Worm (Caenorhabditis elegans) whole organism, L2 larva: Measurements from ENCODE around the gene sna-2.

Experiments used
- C34F6.9 ChIP-seq: fragments of 150-350 bp; optimal IDR thresholded peaks from 2 replicates; lab custom pipeline; 2014; ENCODE audit warnings: missing biosample characterization, missing genetic modification characterization
- F13H6.1 ChIP-seq: sonication (generic microtip); optimal IDR thresholded peaks from 2 replicates; lab custom pipeline; 2016; ENCODE audit warnings: missing genetic modification characterization, missing compliant biosample characterization
- R02D3.7 ChIP-seq: fragments of 150-350 bp; optimal IDR thresholded peaks from 2 replicates; lab custom pipeline; 2014; ENCODE audit warnings: missing biosample characterization, missing genetic modification characterization
- ZK546.5 ChIP-seq: sonication (generic microtip); optimal IDR thresholded peaks from 2 replicates; lab custom pipeline; 2017; ENCODE audit warnings: missing biosample characterization, missing genetic modification characterization
- alr-1 ChIP-seq: fragments of 150-350 bp; optimal IDR thresholded peaks from 2 replicates; lab custom pipeline; 2014; ENCODE audit warnings: missing biosample characterization, missing genetic modification characterization
- aly-2 ChIP-seq: fragments of 150-350 bp; optimal IDR thresholded peaks from 2 replicates; lab custom pipeline; 2014; ENCODE audit warnings: missing biosample characterization, missing genetic modification characterization
- ama-1 ChIP-seq: fragments of 150-350 bp; optimal IDR thresholded peaks from 2 replicates; lab custom pipeline; 2018; ENCODE audit warnings: inconsistent platforms
- ceh-16 ChIP-seq: fragments of 150-350 bp; optimal IDR thresholded peaks from 2 replicates; lab custom pipeline; 2014; ENCODE audit warnings: missing biosample characterization, missing genetic modification characterization
- ceh-82 ChIP-seq: fragments of 150-350 bp; optimal IDR thresholded peaks from 2 replicates; lab custom pipeline; 2014; ENCODE audit warnings: missing biosample characterization, missing genetic modification characterization
- crh-2 ChIP-seq: sonication (generic microtip); optimal IDR thresholded peaks from 2 replicates; lab custom pipeline; 2017; ENCODE audit warnings: missing biosample characterization, missing genetic modification characterization
- egl-27 ChIP-seq: sonication (generic microtip); optimal IDR thresholded peaks from 3 replicates; lab custom pipeline; 2017; ENCODE audit warnings: missing biosample characterization, missing genetic modification reagents, missing genetic modification characterization
- elt-1 ChIP-seq: fragments of 150-350 bp; optimal IDR thresholded peaks from 2 replicates; lab custom pipeline; 2014; ENCODE audit warnings: missing biosample characterization, missing genetic modification characterization
- elt-3 ChIP-seq: sonication (generic microtip); optimal IDR thresholded peaks from 2 replicates; lab custom pipeline; 2017; ENCODE audit warnings: missing biosample characterization, missing genetic modification characterization
- gmeb-1 ChIP-seq: fragments of 150-350 bp; optimal IDR thresholded peaks from 2 replicates; lab custom pipeline; 2014; ENCODE audit warnings: missing biosample characterization, missing genetic modification characterization
- lin-13 ChIP-seq: fragments of 150-350 bp; optimal IDR thresholded peaks from 2 replicates; lab custom pipeline; 2014; ENCODE audit warnings: missing biosample characterization, missing genetic modification reagents, missing genetic modification characterization
- lin-39 ChIP-seq: fragments of 150-350 bp; optimal IDR thresholded peaks from 2 replicates; lab custom pipeline; 2014; ENCODE audit warnings: missing biosample characterization, missing genetic modification reagents, missing genetic modification characterization
- lsy-2 ChIP-seq, 2 experiments: fragments of 150-350 bp in 1 of 2; sonication (generic microtip) in 1 of 2; optimal IDR thresholded peaks; 2 replicates each; lab custom pipeline; 2014 to 2017; ENCODE audit warnings: missing biosample characterization in 2 of 2, missing genetic modification characterization in 2 of 2
- mab-5 ChIP-seq: fragments of 150-350 bp; optimal IDR thresholded peaks from 2 replicates; lab custom pipeline; 2014; ENCODE audit warnings: missing biosample characterization, missing genetic modification characterization
- mbf-1 ChIP-seq: sonication (generic microtip); optimal IDR thresholded peaks from 2 replicates; lab custom pipeline; 2017; ENCODE audit warnings: missing biosample characterization, missing genetic modification characterization
- mdl-1 ChIP-seq, 2 experiments: fragments of 150-350 bp in 1 of 2; sonication (generic microtip) in 1 of 2; optimal IDR thresholded peaks; 2 replicates each; lab custom pipeline; 2017; ENCODE audit warnings: missing biosample characterization in 2 of 2, missing genetic modification characterization in 2 of 2
- nhr-10 ChIP-seq: sonication (generic microtip); optimal IDR thresholded peaks from 2 replicates; lab custom pipeline; 2017; ENCODE audit warnings: missing biosample characterization, missing genetic modification characterization
- nhr-11 ChIP-seq: fragments of 150-350 bp; optimal IDR thresholded peaks from 2 replicates; lab custom pipeline; 2014; ENCODE audit warnings: missing biosample characterization, missing genetic modification characterization
- nhr-12 ChIP-seq: fragments of 150-350 bp; optimal IDR thresholded peaks from 2 replicates; lab custom pipeline; 2014; ENCODE audit warnings: missing biosample characterization, missing genetic modification characterization
- nhr-21 ChIP-seq: fragments of 150-350 bp; optimal IDR thresholded peaks from 2 replicates; lab custom pipeline; 2014; ENCODE audit warnings: missing biosample characterization, missing genetic modification characterization
- nhr-23 ChIP-seq: fragments of 150-350 bp; optimal IDR thresholded peaks from 2 replicates; lab custom pipeline; 2014; ENCODE audit warnings: missing biosample characterization, missing genetic modification reagents, missing genetic modification characterization
- nhr-237 ChIP-seq: fragments of 150-350 bp; optimal IDR thresholded peaks from 2 replicates; lab custom pipeline; 2014; ENCODE audit warnings: missing biosample characterization, missing genetic modification characterization
- nhr-6 ChIP-seq: fragments of 150-350 bp; optimal IDR thresholded peaks from 2 replicates; lab custom pipeline; 2014; ENCODE audit warnings: missing biosample characterization, missing genetic modification characterization
- nhr-77 ChIP-seq: fragments of 150-350 bp; optimal IDR thresholded peaks from 2 replicates; lab custom pipeline; 2014; ENCODE audit warnings: missing biosample characterization, missing genetic modification characterization
- peb-1 ChIP-seq: fragments of 150-350 bp; optimal IDR thresholded peaks from 2 replicates; lab custom pipeline; 2014; ENCODE audit warnings: missing biosample characterization, missing genetic modification characterization
- sem-4 ChIP-seq: fragments of 150-350 bp; optimal IDR thresholded peaks from 2 replicates; lab custom pipeline; 2014; ENCODE audit warnings: missing biosample characterization, missing genetic modification reagents, missing genetic modification characterization
- skn-1 ChIP-seq: sonication (generic microtip); optimal IDR thresholded peaks from 2 replicates; lab custom pipeline; 2017; ENCODE audit warnings: missing biosample characterization, missing genetic modification characterization
- sma-3 ChIP-seq: sonication (generic microtip); optimal IDR thresholded peaks from 2 replicates; lab custom pipeline; 2016; ENCODE audit warnings: missing genetic modification reagents, missing genetic modification characterization, missing compliant biosample characterization
- sma-9 ChIP-seq, 2 experiments: fragments of 150-350 bp in 1 of 2; sonication (generic microtip) in 1 of 2; optimal IDR thresholded peaks; 2 replicates each; lab custom pipeline; 2014 to 2016; ENCODE audit warnings: missing genetic modification characterization in 2 of 2, mild to moderate bottlenecking in 1 of 2, missing biosample characterization in 1 of 2, missing compliant biosample characterization in 1 of 2, missing genetic modification reagents in 1 of 2, moderate library complexity in 1 of 2
- unc-39 ChIP-seq: fragments of 150-350 bp; optimal IDR thresholded peaks from 2 replicates; lab custom pipeline; 2014; ENCODE audit warnings: missing biosample characterization, missing genetic modification characterization
- unc-55 ChIP-seq: fragments of 150-350 bp; sonication (generic microtip); optimal IDR thresholded peaks from 3 replicates; lab custom pipeline; 2014; ENCODE audit warnings: missing biosample characterization, missing genetic modification reagents, missing genetic modification characterization
- unc-62 ChIP-seq: fragments of 150-350 bp; optimal IDR thresholded peaks from 2 replicates; lab custom pipeline; 2014; ENCODE audit warnings: missing biosample characterization, missing genetic modification reagents, missing genetic modification characterization
- ztf-1 ChIP-seq: fragments of 200-800 bp; sonication (Bioruptor generic); conservative IDR thresholded peaks from 2 replicates; pipeline ENCODE4 v1.3.6; 2022; ENCODE audit warnings: missing genetic modification characterization, missing compliant biosample characterization
- ztf-4 ChIP-seq: fragments of 150-350 bp; optimal IDR thresholded peaks from 2 replicates; lab custom pipeline; 2014; ENCODE audit warnings: missing biosample characterization, missing genetic modification characterization

sna-2 gene

DNA sequence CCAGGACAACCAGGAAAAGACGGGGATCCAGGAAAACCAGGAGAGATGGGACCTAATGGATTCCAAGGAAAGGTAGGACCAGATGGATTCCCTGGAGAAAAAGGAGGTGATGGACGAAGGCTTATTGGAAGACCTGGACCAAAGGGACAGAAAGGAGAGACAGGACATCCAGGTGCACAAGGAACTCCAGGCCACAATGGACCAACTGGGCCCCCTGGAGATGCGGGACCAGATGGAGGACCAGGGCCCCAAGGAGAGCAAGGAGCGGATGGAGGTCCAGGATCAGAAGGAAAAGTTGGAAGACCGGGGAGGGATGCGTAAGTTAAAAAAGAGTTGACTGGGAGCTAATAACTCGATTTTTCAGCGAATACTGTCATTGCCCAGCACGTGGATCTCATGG is 45.2 kb upstream of the sna-2 start:
- TF ChIP-seq unc-39 (tag; lab: Kevin White, UChicago) (no peak), ztf-4 (tag; lab: Kevin White, UChicago) (no peak), ztf-1 (GFP tag; lab: Robert Waterston, UW) (no peak), unc-62 (GFP tag; lab: Kevin White, UChicago) (no peak), lsy-2 (tag; optimal IDR thresholded peaks at IDR 0.05; lab: Kevin White, UChicago) (no peak), gmeb-1 (no peak), nhr-10 (tag; lab: Kevin White, UChicago) (no peak), nhr-237 (no peak), skn-1 (tag; lab: Kevin White, UChicago) (no peak), sma-9 (GFP tag; optimal IDR thresholded peaks at IDR 0.05; lab: Kevin White, UChicago) (no peak), sma-9 (tag; optimal IDR thresholded peaks at IDR 0.05; lab: Kevin White, UChicago) (no peak), nhr-12 (no peak), ceh-82 (tag; lab: Kevin White, UChicago) (no peak), peb-1 (tag; lab: Kevin White, UChicago) (no peak), lin-13 (no peak), ceh-16 (tag; lab: Kevin White, UChicago) (no peak), nhr-21 (tag; lab: Kevin White, UChicago) (no peak)
- TF ChIP-seq, all 48 proteins: peak for 0

DNA sequence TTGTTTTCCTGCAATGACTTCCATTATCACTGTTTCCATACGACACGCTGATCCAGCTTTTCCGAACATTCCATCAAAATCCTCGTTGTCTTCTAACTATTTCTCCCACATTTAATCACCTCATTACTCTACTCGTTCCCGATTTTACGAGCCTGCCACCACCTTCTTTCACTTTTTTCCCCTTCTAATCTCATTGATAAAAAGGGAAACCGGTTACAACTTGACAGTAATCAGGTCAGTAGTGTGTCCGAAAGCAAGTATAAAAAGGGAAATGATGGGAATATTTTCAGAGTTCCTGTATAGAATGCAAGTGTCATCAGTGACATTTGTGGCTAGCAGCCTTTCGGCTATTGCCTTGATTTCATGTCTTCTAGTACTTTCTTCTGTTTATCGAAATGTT is 44.2 kb upstream of the sna-2 start, which contains the start of gene col-123:
col-123 (plus strand) TSS at position 301 of the 400 bp plus-strand sequence.
- no peak for TF ChIP-seq nhr-6
- no peak for TF ChIP-seq R02D3.7 (tag; lab: Kevin White, UChicago)
- TF ChIP-seq sma-3 = no peak
- TF ChIP-seq nhr-23 (tag; lab: Kevin White, UChicago) = no peak
- no peak for TF ChIP-seq ceh-82 (tag; lab: Kevin White, UChicago)
- no peak for TF ChIP-seq C34F6.9 (tag; lab: Kevin White, UChicago)
- TF ChIP-seq lin-39 (tag; lab: Kevin White, UChicago) = no peak
- no peak for TF ChIP-seq sem-4
- TF ChIP-seq ztf-4 (tag; lab: Kevin White, UChicago) = no peak
- no peak for TF ChIP-seq ama-1 (lab: Kevin White, UChicago)
- TF ChIP-seq nhr-77 = no peak
- no peak for TF ChIP-seq lsy-2 (tag; optimal IDR thresholded peaks at IDR 0.05; lab: Kevin White, UChicago)
- no peak for TF ChIP-seq mbf-1 (tag; lab: Kevin White, UChicago)
- TF ChIP-seq mab-5 (tag; lab: Kevin White, UChicago) = no peak
- TF ChIP-seq ZK546.5 (tag; lab: Kevin White, UChicago) = no peak

DNA sequence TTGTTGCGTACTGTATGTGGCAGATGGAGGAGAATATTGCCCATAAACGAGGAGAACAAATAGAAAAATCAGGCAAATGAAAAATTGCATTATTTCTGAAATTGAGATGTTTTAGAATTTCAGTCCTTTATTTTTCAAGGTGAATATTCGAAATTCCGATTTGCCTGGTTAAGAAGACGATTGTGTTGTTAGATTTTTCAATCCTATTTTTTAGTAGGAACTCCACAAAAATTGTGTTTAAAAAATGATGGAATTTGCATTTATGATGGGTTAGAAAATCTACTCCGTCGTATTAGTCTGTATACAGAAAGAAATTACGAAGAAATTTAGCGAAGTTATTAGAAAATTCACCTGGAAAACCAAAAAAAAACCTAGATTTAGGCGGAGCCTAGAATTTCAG is 38.0 kb upstream of the sna-2 start, which contains the start of gene egl-20:
egl-20 (minus strand) TSS at position 101 of the 400 bp plus-strand sequence.
- TF ChIP-seq ZK546.5 (tag; lab: Kevin White, UChicago) (no peak), mbf-1 (tag; lab: Kevin White, UChicago) (no peak), lsy-2 (tag; optimal IDR thresholded peaks at IDR 0.05; lab: Kevin White, UChicago) (no peak), ztf-1 (GFP tag; lab: Robert Waterston, UW) (no peak), sma-9 (GFP tag; optimal IDR thresholded peaks at IDR 0.05; lab: Kevin White, UChicago) (no peak), sma-9 (tag; optimal IDR thresholded peaks at IDR 0.05; lab: Kevin White, UChicago) (no peak), peb-1 (tag; lab: Kevin White, UChicago) (no peak), aly-2 (tag; lab: Kevin White, UChicago) (no peak), egl-27 (tag; lab: Kevin White, UChicago) (no peak), F13H6.1 (tag; lab: Kevin White, UChicago) (no peak), mdl-1 (tag; optimal IDR thresholded peaks at IDR 0.05; lab: Kevin White, UChicago) (no peak), nhr-77 (no peak), lin-39 (tag; lab: Kevin White, UChicago) (no peak), crh-2 (tag; lab: Kevin White, UChicago) (no peak), ceh-82 (tag; lab: Kevin White, UChicago) (no peak)

DNA sequence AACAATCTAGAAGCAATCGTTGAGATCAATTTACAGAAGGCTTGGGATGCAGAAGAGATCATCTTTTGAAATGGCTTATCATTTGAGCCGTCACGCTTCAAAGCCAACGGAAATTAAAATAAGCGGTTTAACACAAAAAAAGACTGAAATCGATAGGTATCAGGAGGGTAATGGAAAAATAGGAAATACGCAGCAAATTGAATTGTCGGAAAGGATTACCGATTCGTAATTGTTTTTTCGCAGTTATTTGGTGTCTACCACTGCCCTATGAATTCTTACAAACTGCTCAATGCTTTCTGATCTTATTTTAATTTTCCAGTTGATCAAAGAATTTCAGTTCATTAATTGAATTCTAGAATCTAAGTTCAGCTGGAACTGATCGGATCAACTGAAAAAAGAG is 34.1 kb upstream of the sna-2 start:
- no peak for TF ChIP-seq unc-55 (GFP tag; lab: Kevin White, UChicago)
- no peak for TF ChIP-seq mdl-1 (tag; optimal IDR thresholded peaks at IDR 0.05; lab: Kevin White, UChicago)
- TF ChIP-seq mab-5 (tag; lab: Kevin White, UChicago) = no peak
- no peak for TF ChIP-seq nhr-12
- TF ChIP-seq crh-2 (tag; lab: Kevin White, UChicago) = no peak
- no peak for TF ChIP-seq nhr-6
- TF ChIP-seq elt-3 = no peak
- no peak for TF ChIP-seq ceh-16 (tag; lab: Kevin White, UChicago)
- no peak for TF ChIP-seq nhr-11 (tag; lab: Kevin White, UChicago)
- TF ChIP-seq peb-1 (tag; lab: Kevin White, UChicago) = no peak
- TF ChIP-seq ama-1 (lab: Kevin White, UChicago) = no peak
- no peak for TF ChIP-seq R02D3.7 (tag; lab: Kevin White, UChicago)
- TF ChIP-seq C34F6.9 (tag; lab: Kevin White, UChicago) = no peak
- no peak for TF ChIP-seq unc-39 (tag; lab: Kevin White, UChicago)
- TF ChIP-seq lsy-2 (tag; optimal IDR thresholded peaks at IDR 0.05; lab: Kevin White, UChicago) = no peak
- TF ChIP-seq alr-1 (tag; lab: Kevin White, UChicago) = no peak
- TF ChIP-seq nhr-237 = no peak
- TF ChIP-seq lin-13 = no peak
- no peak for TF ChIP-seq elt-1 (tag; lab: Kevin White, UChicago)
- TF ChIP-seq unc-62 (GFP tag; lab: Kevin White, UChicago) = no peak
